Worm (Caenorhabditis elegans) whole organism, L4 larva: ENCODE results near the gene clec-67.
A peak's percentile ranks its signal among the peaks of the same experiment; 100 is the strongest.

Experiments used
- R02D3.7 ChIP-seq: fragments of 150-350 bp; sonication (generic microtip); optimal IDR thresholded peaks from 3 replicates; lab custom pipeline; 2014; ENCODE audit warnings: missing biosample characterization, missing genetic modification characterization
- T20F7.1 ChIP-seq: fragments of 200-800 bp; sonication (Bioruptor generic); optimal IDR thresholded peaks from 2 replicates; lab custom pipeline; 2018; ENCODE audit warnings: mild to moderate bottlenecking, missing genetic modification characterization, missing compliant biosample characterization
- Y48G9A.11 ChIP-seq: fragments of 200-800 bp; sonication (Bioruptor generic); IDR thresholded peaks from 2 replicates; pipeline ENCODE4 v1.3.6; 2022; ENCODE audit warnings: missing genetic modification reagents, missing genetic modification characterization, missing compliant biosample characterization
- Y75B8A.6 ChIP-seq: fragments of 200-800 bp; sonication (Bioruptor generic); IDR thresholded peaks from 2 replicates; pipeline ENCODE4 v1.3.6; 2022; ENCODE audit warnings: missing genetic modification reagents, missing genetic modification characterization, missing compliant biosample characterization
- ZK546.5 ChIP-seq, 2 experiments: sonication (generic microtip); optimal IDR thresholded peaks; 2 replicates each; lab custom pipeline; 2017; ENCODE audit warnings: missing biosample characterization in 2 of 2, missing genetic modification characterization in 2 of 2
- aha-1 ChIP-seq: fragments of 150-350 bp; peaks from one replicate; lab custom pipeline; 2014; ENCODE audit warnings: missing biosample characterization, missing genetic modification characterization
- aly-2 ChIP-seq: sonication (generic microtip); optimal IDR thresholded peaks from 2 replicates; lab custom pipeline; 2018; ENCODE audit warnings: missing biosample characterization, missing genetic modification characterization
- ama-1 ChIP-seq: fragments of 150-350 bp; optimal IDR thresholded peaks from 2 replicates; lab custom pipeline; 2014; ENCODE audit warnings: inconsistent platforms, mixed read lengths
- attf-4 ChIP-seq: sonication (generic microtip); optimal IDR thresholded peaks from 3 replicates; lab custom pipeline; 2017; ENCODE audit warnings: missing biosample characterization, missing genetic modification characterization
- ceh-20 ChIP-seq: fragments of 200-800 bp; sonication (Bioruptor generic); IDR thresholded peaks from 2 replicates; pipeline ENCODE4 v1.3.6; 2022; ENCODE audit warnings: missing genetic modification reagents, missing genetic modification characterization, missing compliant biosample characterization
- ceh-28 ChIP-seq: fragments of 150-350 bp; optimal IDR thresholded peaks from 2 replicates; lab custom pipeline; 2014; ENCODE audit warnings: missing biosample characterization, missing genetic modification reagents, missing genetic modification characterization
- daf-12 ChIP-seq: fragments of 150-350 bp; optimal IDR thresholded peaks from 2 replicates; lab custom pipeline; 2014; ENCODE audit warnings: missing biosample characterization, missing genetic modification reagents, missing genetic modification characterization
- daf-19 ChIP-seq: fragments of 200-800 bp; sonication (Bioruptor generic); conservative IDR thresholded peaks from 2 replicates; pipeline ENCODE4 v1.3.6; 2022; ENCODE audit warnings: missing genetic modification characterization, missing compliant biosample characterization
- egl-27 ChIP-seq: sonication (generic microtip); optimal IDR thresholded peaks from 3 replicates; lab custom pipeline; 2017; ENCODE audit warnings: missing biosample characterization, missing genetic modification reagents, missing genetic modification characterization
- egl-43 ChIP-seq: fragments of 200-800 bp; sonication (Bioruptor generic); IDR thresholded peaks from 2 replicates; pipeline ENCODE4 v1.3.6; 2022; ENCODE audit warnings: missing genetic modification reagents, missing genetic modification characterization, missing compliant biosample characterization
- jun-1 ChIP-seq: fragments of 150-350 bp; optimal IDR thresholded peaks from 2 replicates; lab custom pipeline; 2014; ENCODE audit warnings: missing biosample characterization, missing genetic modification reagents, missing genetic modification characterization
- lin-13 ChIP-seq: fragments of 150-350 bp; optimal IDR thresholded peaks from 2 replicates; lab custom pipeline; 2014; ENCODE audit warnings: missing biosample characterization, missing genetic modification reagents, missing genetic modification characterization
- lin-29 ChIP-seq: fragments of 200-800 bp; sonication (Bioruptor generic); IDR thresholded peaks from 2 replicates; pipeline ENCODE4 v1.3.6; 2022; ENCODE audit warnings: missing genetic modification reagents, missing genetic modification characterization, missing compliant biosample characterization
- lir-3 ChIP-seq: sonication (generic microtip); optimal IDR thresholded peaks from 2 replicates; lab custom pipeline; 2016; ENCODE audit warnings: mild to moderate bottlenecking, missing genetic modification characterization, missing compliant biosample characterization
- lsy-2 ChIP-seq, 2 experiments: fragments of 150-350 bp in 1 of 2; sonication (generic microtip) in 1 of 2; optimal IDR thresholded peaks; 2 replicates each; lab custom pipeline; 2014 to 2017; ENCODE audit warnings: missing biosample characterization in 2 of 2, missing genetic modification characterization in 2 of 2
- mep-1 ChIP-seq: fragments of 150-350 bp; sonication (generic microtip); optimal IDR thresholded peaks from 3 replicates; lab custom pipeline; 2014; ENCODE audit warnings: missing biosample characterization, missing genetic modification characterization
- nhr-111 ChIP-seq: fragments of 200-800 bp; sonication (Bioruptor generic); optimal IDR thresholded peaks from 2 replicates; lab custom pipeline; 2018; ENCODE audit warnings: mild to moderate bottlenecking, missing genetic modification characterization, missing compliant biosample characterization
- nhr-28 ChIP-seq: fragments of 150-350 bp; optimal IDR thresholded peaks from 2 replicates; lab custom pipeline; 2014; ENCODE audit warnings: missing biosample characterization, missing genetic modification characterization
- nhr-41 ChIP-seq: fragments of 200-800 bp; sonication (Bioruptor generic); IDR thresholded peaks from 2 replicates; pipeline ENCODE4 v1.3.6; 2022; ENCODE audit warnings: missing genetic modification reagents, missing genetic modification characterization, missing compliant biosample characterization
- nhr-6 ChIP-seq: fragments of 150-350 bp; optimal IDR thresholded peaks from 2 replicates; lab custom pipeline; 2014; ENCODE audit warnings: missing biosample characterization, missing genetic modification characterization
- nhr-77 ChIP-seq: fragments of 150-350 bp; optimal IDR thresholded peaks from 2 replicates; lab custom pipeline; 2014; ENCODE audit warnings: missing biosample characterization, missing genetic modification characterization
- pha-4 ChIP-seq, 2 experiments: fragments of 150-350 bp in 1 of 2; fragments of 200-800 bp in 1 of 2; sonication (Bioruptor generic) in 1 of 2; IDR thresholded peaks in 1 of 2; optimal IDR thresholded peaks in 1 of 2; 2 replicates each; pipeline versions ENCODE4 v1.3.6 to Lab custom; 2014 to 2022; ENCODE audit warnings: missing genetic modification characterization in 2 of 2, missing genetic modification reagents in 2 of 2, missing biosample characterization in 1 of 2, missing compliant biosample characterization in 1 of 2
- php-3 ChIP-seq: fragments of 200-800 bp; sonication (Bioruptor generic); IDR thresholded peaks from 2 replicates; pipeline ENCODE4 v1.3.6; 2022; ENCODE audit warnings: missing genetic modification reagents, missing genetic modification characterization, missing compliant biosample characterization
- saeg-2 ChIP-seq: fragments of 200-800 bp; sonication (Bioruptor generic); IDR thresholded peaks from 2 replicates; pipeline ENCODE4 v1.3.6; 2022; ENCODE audit warnings: missing genetic modification reagents, missing genetic modification characterization, missing compliant biosample characterization
- snpc-1.2 ChIP-seq: fragments of 200-800 bp; sonication (Bioruptor generic); IDR thresholded peaks from 2 replicates; pipeline ENCODE4 v1.3.6; 2022; ENCODE audit warnings: missing genetic modification reagents, missing genetic modification characterization, missing compliant biosample characterization
- spr-1 ChIP-seq: sonication (generic microtip); optimal IDR thresholded peaks from 2 replicates; lab custom pipeline; 2016; ENCODE audit warnings: mild to moderate bottlenecking, missing genetic modification characterization, missing compliant biosample characterization
- tag-97 ChIP-seq: fragments of 200-800 bp; sonication (Bioruptor generic); IDR thresholded peaks from 2 replicates; pipeline ENCODE4 v1.3.6; 2022; ENCODE audit warnings: missing genetic modification characterization, missing compliant biosample characterization
- unc-130 ChIP-seq: sonication (generic microtip); optimal IDR thresholded peaks from 2 replicates; lab custom pipeline; 2016; ENCODE audit warnings: missing genetic modification reagents, missing genetic modification characterization, missing compliant biosample characterization
- unc-62 ChIP-seq, 3 experiments: fragments of 150-350 bp in 1 of 3; sonication (generic microtip); optimal IDR thresholded peaks in 2 of 3; peaks in 1 of 3; 1 replicate in 1 of 3; 2 replicates in 2 of 3; lab custom pipeline; 2014 to 2017; ENCODE audit warnings: missing biosample characterization in 3 of 3, missing genetic modification characterization in 3 of 3, missing genetic modification reagents in 3 of 3, missing genotype in 1 of 3
- vab-7 ChIP-seq: fragments of 200-800 bp; sonication (Bioruptor generic); IDR thresholded peaks from 2 replicates; pipeline ENCODE4 v1.3.6; 2022; ENCODE audit warnings: missing genetic modification reagents, missing genetic modification characterization, missing compliant biosample characterization
- zag-1 ChIP-seq: fragments of 150-350 bp; optimal IDR thresholded peaks from 2 replicates; lab custom pipeline; 2014; ENCODE audit warnings: missing biosample characterization, missing genetic modification characterization
- zfp-2 ChIP-seq: sonication (generic microtip); optimal IDR thresholded peaks from 2 replicates; lab custom pipeline; 2016; ENCODE audit warnings: mild to moderate bottlenecking, missing genetic modification characterization, missing compliant biosample characterization

Gene clec-67

ce11 chrIV:3917405-3917804, 4.6 kb upstream of the clec-67 start, which contains the start of gene F56D6.14:
Gene F56D6.14 (plus strand): TSS chrIV:3917705.
- TF ChIP-seq lin-13 (GFP tag; lab: Kevin White, UChicago) (no peak), unc-62 (GFP tag; optimal IDR thresholded peaks at IDR 0.05 in 1 of 2; lab: Kevin White, UChicago) (peak in 1 of 2 experiments; percentile 73), unc-62 (tag; optimal IDR thresholded peaks at IDR 0.05; lab: Kevin White, UChicago) (no peak)

ce11 chrIV:3918160-3918559, 3.8 kb upstream of the clec-67 start, which contains the start of gene F56D6.23:
Gene F56D6.23 (plus strand): TSS chrIV:3918460.
- TF ChIP-seq aly-2 (no peak), ama-1 (lab: Kevin White, UChicago) (no peak), R02D3.7 (tag; lab: Kevin White, UChicago) (no peak), ceh-20 (GFP tag; lab: Robert Waterston, UW) (no peak), tag-97 (no peak), snpc-1.2 (GFP tag; lab: Robert Waterston, UW) (no peak), egl-27 (tag; lab: Kevin White, UChicago) (no peak), daf-19 (GFP tag; lab: Robert Waterston, UW) (no peak), daf-12 (tag; lab: Kevin White, UChicago) (no peak), nhr-77 (tag; lab: Kevin White, UChicago) (no peak), T20F7.1 (GFP tag; lab: Kevin White, UChicago) (no peak), egl-43 (GFP tag; lab: Robert Waterston, UW) (no peak), spr-1 (tag; lab: Kevin White, UChicago) (no peak), jun-1 (no peak), vab-7 (no peak), attf-4 (tag; lab: Kevin White, UChicago) (no peak)

DNA sequence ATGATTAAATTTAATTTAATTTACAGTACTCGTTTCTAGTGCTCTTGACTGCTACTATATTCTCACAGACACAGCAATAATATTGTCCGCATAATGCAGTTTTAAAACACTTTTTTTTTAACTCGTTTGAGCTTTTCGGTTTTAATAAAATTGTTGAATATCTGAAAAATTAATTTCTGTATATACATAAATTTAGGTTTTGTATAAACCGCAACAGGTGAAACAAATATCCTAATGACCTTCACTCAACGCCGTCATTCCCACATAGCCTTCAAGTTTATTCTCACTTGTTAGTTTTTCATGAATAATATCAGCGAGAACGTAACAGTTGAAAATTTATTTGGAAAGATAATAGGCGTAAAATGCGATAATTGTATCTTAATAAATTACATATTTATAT, 2.5 kb upstream of the clec-67 start, which contains the start of gene srz-19:
Gene srz-19, plus strand, starts transcription at position 301 of the 400 bp plus-strand sequence.
- no peak for TF ChIP-seq nhr-111 (GFP tag; lab: Kevin White, UChicago)
- TF ChIP-seq Y75B8A.6 (GFP tag; lab: Robert Waterston, UW), result no peak
- no peak for TF ChIP-seq nhr-28 (tag; lab: Kevin White, UChicago)
- TF ChIP-seq zag-1 (tag; lab: Kevin White, UChicago), result no peak
- no peak for TF ChIP-seq nhr-77 (tag; lab: Kevin White, UChicago)
- TF ChIP-seq ceh-20 (GFP tag; lab: Robert Waterston, UW), result no peak
- no peak for TF ChIP-seq nhr-6 (tag; lab: Kevin White, UChicago)
- no peak for TF ChIP-seq lin-13 (GFP tag; lab: Kevin White, UChicago)
- no peak for TF ChIP-seq mep-1
- no peak for TF ChIP-seq Y48G9A.11
- no peak for TF ChIP-seq ZK546.5 (tag; optimal IDR thresholded peaks at IDR 0.05; lab: Kevin White, UChicago)
- TF ChIP-seq unc-130, result no peak
- TF ChIP-seq lin-29 (GFP tag; lab: Robert Waterston, UW), result no peak
- no peak for TF ChIP-seq ceh-28 (tag; lab: Kevin White, UChicago)
- no peak for TF ChIP-seq aha-1 (tag; lab: Kevin White, UChicago)
- no peak for TF ChIP-seq php-3

ce11 chrIV:3926117-3926516, 4.2 kb downstream of the clec-67 start, which contains the start of gene clec-68:
Gene clec-68 (plus strand): TSS chrIV:3926417.
- no peak for TF ChIP-seq nhr-41
- TF ChIP-seq zfp-2 (tag; lab: Kevin White, UChicago), result no peak
- no peak for TF ChIP-seq nhr-111 (GFP tag; lab: Kevin White, UChicago)
- TF ChIP-seq saeg-2, result no peak
- no peak for TF ChIP-seq tag-97
- TF ChIP-seq lsy-2 (tag; optimal IDR thresholded peaks at IDR 0.05; lab: Kevin White, UChicago), result no peak
- TF ChIP-seq pha-4 (GFP tag; IDR thresholded peaks at IDR 0.05; lab: Robert Waterston, UW), result no peak
- no peak for TF ChIP-seq pha-4 (tag; optimal IDR thresholded peaks at IDR 0.05; lab: Kevin White, UChicago)
- TF ChIP-seq ceh-28 (tag; lab: Kevin White, UChicago), result no peak
- TF ChIP-seq lin-29 (GFP tag; lab: Robert Waterston, UW), result no peak
- TF ChIP-seq ama-1 (lab: Kevin White, UChicago), result no peak
- no peak for TF ChIP-seq lir-3 (tag; lab: Kevin White, UChicago)
